Worm (Caenorhabditis elegans): ENCODE results near the gene T08D10.4.
A peak's percentile ranks its signal among the peaks of the same experiment; 100 is the strongest.

DNA sequence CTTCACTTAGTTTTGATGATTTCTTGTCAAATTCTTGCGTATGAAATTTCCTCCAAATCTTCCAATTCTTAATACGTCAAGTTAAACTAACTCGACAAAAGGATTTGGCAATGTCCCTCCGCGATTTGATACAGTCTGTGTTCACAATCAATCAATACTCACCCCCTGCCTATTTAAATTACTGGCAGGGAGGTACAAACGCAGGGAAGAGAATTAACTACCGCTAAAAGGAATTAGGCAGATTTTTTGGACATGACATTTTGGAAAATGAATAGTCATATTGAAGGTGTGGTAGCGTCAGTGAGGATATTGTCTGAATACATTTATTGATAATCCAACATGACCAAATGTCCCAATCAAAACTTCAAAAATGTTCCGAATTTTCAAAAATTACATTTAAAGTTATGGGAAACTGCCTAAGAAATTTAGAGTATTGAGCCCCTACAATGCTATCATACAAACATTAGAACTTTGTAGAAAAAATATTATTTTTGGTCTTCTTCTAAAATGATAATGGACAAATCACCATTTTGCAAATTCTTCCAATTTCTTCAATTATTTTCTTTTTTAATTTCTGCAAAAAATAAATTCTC is 15.7 kb downstream of the T08D10.4 start:
- no peak for TF ChIP-seq pha-4 (tag; optimal IDR thresholded peaks at IDR 0.05)
- no peak for TF ChIP-seq ama-1 (optimal IDR thresholded peaks at IDR 0.05)
- peak; percentile 61 for TF ChIP-seq sox-4 (tag; optimal IDR thresholded peaks at IDR 0.05)
- peak; percentile 87 for TF ChIP-seq K09A11.1 (tag; optimal IDR thresholded peaks at IDR 0.05; ENCODE audit: insufficient read depth)
- peak; percentile 50 for TF ChIP-seq tbx-7 (tag; optimal IDR thresholded peaks at IDR 0.05)
- peak; percentile 92 for TF ChIP-seq nhr-11 (tag; optimal IDR thresholded peaks at IDR 0.05)
- peak; percentile 53 for TF ChIP-seq ceh-19 (GFP tag; optimal IDR thresholded peaks at IDR 0.05)
- no peak for TF ChIP-seq lin-11 (tag; optimal IDR thresholded peaks at IDR 0.05)
- peak; percentile 70 for TF ChIP-seq F13H6.1 (tag; optimal IDR thresholded peaks at IDR 0.05)
- peak; percentile 31 for TF ChIP-seq dmd-4 (tag; optimal IDR thresholded peaks at IDR 0.05; ENCODE audit: borderline replicate concordance)
- TF ChIP-seq unc-86 (tag; optimal IDR thresholded peaks at IDR 0.05), result peak; percentile 85
- TF ChIP-seq pag-3 (tag; optimal IDR thresholded peaks at IDR 0.05; ENCODE audit: borderline replicate concordance), result no peak
- no peak for TF ChIP-seq nhr-232 (tag; optimal IDR thresholded peaks at IDR 0.05)

Measured in whole organism, late embryonic.